Fruit fly (Drosophila melanogaster): ENCODE measurements around the gene nonC.

nonC gene

DNA sequence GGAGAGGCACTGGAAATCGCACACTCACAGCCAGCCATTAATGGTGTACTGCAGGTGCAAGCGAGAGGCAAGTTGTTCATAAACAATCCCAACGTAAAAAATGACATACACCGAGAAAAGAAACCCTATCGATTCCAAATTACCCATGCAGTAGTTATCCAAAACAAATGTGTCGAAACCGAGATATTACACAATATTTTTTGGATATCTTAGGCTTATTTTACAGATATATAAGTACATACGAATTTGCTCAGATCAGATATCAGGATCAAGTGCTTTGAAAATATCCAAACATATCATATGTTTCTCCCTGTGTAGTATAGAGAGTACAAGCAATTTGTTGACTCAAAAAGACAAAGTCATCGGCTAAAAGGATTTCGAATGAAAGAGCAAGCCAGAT, 46.9 kb upstream of the nonC start (continued):
- peak; percentile 89 for TF ChIP-seq CG31627 (GFP tag; optimal IDR thresholded peaks at IDR 0.05)
- TF ChIP-seq achi (GFP tag; optimal IDR thresholded peaks at IDR 0.05): peak; percentile 88
- peak; percentile 98 for TF ChIP-seq Eip78C (GFP tag)
- TF ChIP-seq CG3032 (tag; optimal IDR thresholded peaks at IDR 0.05): peak; percentile 93
- TF ChIP-seq Met (GFP tag; optimal IDR thresholded peaks at IDR 0.05): peak; percentile 91
- TF ChIP-seq vri (GFP tag; optimal IDR thresholded peaks at IDR 0.05): peak; percentile 81
- peak; percentile 87 for TF ChIP-seq CG6163 (GFP tag; IDR thresholded peaks at IDR 0.05)
- peak; percentile 90 for TF ChIP-seq Eip75B (GFP tag; optimal IDR thresholded peaks at IDR 0.05)

DNA sequence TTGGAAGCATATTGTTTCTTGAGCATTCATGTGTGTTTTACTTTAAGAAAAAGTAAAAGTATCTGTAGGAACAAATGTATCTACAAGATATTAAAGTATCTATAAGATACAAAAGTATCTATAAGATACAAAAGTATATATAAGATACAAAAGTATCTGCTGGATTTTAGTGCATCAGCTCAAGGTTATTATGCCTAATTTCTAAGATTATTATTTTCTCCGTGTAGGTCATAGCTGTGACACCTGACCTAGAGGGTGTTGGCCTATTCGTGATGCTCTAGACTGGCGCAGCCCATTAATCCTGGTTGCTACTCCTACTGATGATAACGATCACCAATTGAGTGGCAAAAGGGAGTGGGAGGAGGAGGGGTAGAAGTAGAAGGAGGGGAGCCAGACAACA, 46.2 kb upstream of the nonC start:
- TF ChIP-seq spab (GFP tag; optimal IDR thresholded peaks at IDR 0.05): peak; percentile 30
- TF ChIP-seq CG32006 (GFP tag; optimal IDR thresholded peaks at IDR 0.05): peak; percentile 36
- TF ChIP-seq achi (GFP tag; optimal IDR thresholded peaks at IDR 0.05): peak; percentile 53
- no peak for TF ChIP-seq CG6792 (GFP tag; optimal IDR thresholded peaks at IDR 0.05)
- TF ChIP-seq esn (GFP tag; optimal IDR thresholded peaks at IDR 0.05): no peak
- TF ChIP-seq Ets96B (tag; optimal IDR thresholded peaks at IDR 0.05): peak; percentile 35
- TF ChIP-seq CG11762 (GFP tag; optimal IDR thresholded peaks at IDR 0.05; ENCODE audit: insufficient read depth): peak; percentile 8
- peak; percentile 2 for TF ChIP-seq Sox15 (GFP tag; optimal IDR thresholded peaks at IDR 0.05)
- TF ChIP-seq CG6808 (GFP tag; optimal IDR thresholded peaks at IDR 0.05): peak; percentile 24
- no peak for TF ChIP-seq CG1621 (tag; optimal IDR thresholded peaks at IDR 0.05)
- TF ChIP-seq CG3919 (GFP tag; optimal IDR thresholded peaks at IDR 0.05): no peak
- TF ChIP-seq Blimp-1 (GFP tag; optimal IDR thresholded peaks at IDR 0.05): no peak
- no peak for TF ChIP-seq Hr4 (GFP tag; optimal IDR thresholded peaks at IDR 0.05)
- TF ChIP-seq Met (GFP tag; optimal IDR thresholded peaks at IDR 0.05): peak; percentile 55
- no peak for TF ChIP-seq Gug (GFP tag; IDR thresholded peaks at IDR 0.05)
- TF ChIP-seq CG8119 (GFP tag; IDR thresholded peaks at IDR 0.05): no peak
- peak; percentile 44 for TF ChIP-seq fd59A (GFP tag; optimal IDR thresholded peaks at IDR 0.05)
- peak; percentile 29 for TF ChIP-seq dsx (GFP tag; optimal IDR thresholded peaks at IDR 0.05; ENCODE audit: poor library complexity, severe bottlenecking)
- peak; percentile 19 for TF ChIP-seq OdsH (GFP tag; optimal IDR thresholded peaks at IDR 0.05)
- TF ChIP-seq Hr39 (GFP tag; optimal IDR thresholded peaks at IDR 0.05): peak; percentile 3
- TF ChIP-seq lz (GFP tag; optimal IDR thresholded peaks at IDR 0.05): peak; percentile 29
- TF ChIP-seq CG15336 (GFP tag; IDR thresholded peaks at IDR 0.05): no peak
- no peak for TF ChIP-seq Lpt (GFP tag; optimal IDR thresholded peaks at IDR 0.05)
- no peak for TF ChIP-seq Sox102F (GFP tag; optimal IDR thresholded peaks at IDR 0.05)
- peak; percentile 88 for TF ChIP-seq Eip78C (GFP tag)
- peak; percentile 48 for TF ChIP-seq CG10631 (GFP tag; optimal IDR thresholded peaks at IDR 0.05)
- TF ChIP-seq CG6854 (GFP tag; optimal IDR thresholded peaks at IDR 0.05): no peak
- no peak for TF ChIP-seq CG34406 (GFP tag; optimal IDR thresholded peaks at IDR 0.05)
- no peak for TF ChIP-seq CG4318 (GFP tag; optimal IDR thresholded peaks at IDR 0.05)
- peak; percentile 26 for TF ChIP-seq CG9139 (GFP tag; optimal IDR thresholded peaks at IDR 0.05)
- peak; percentile 38 for TF ChIP-seq pdm3 (GFP tag; optimal IDR thresholded peaks at IDR 0.05)
- TF ChIP-seq net (GFP tag; optimal IDR thresholded peaks at IDR 0.05): peak; percentile 3
- no peak for TF ChIP-seq eg (GFP tag; IDR thresholded peaks at IDR 0.05)
- peak; percentile 14 for TF ChIP-seq Smox (GFP tag; optimal IDR thresholded peaks at IDR 0.05)
- peak; percentile 74 for TF ChIP-seq svp (GFP tag)
- TF ChIP-seq topi (GFP tag; optimal IDR thresholded peaks at IDR 0.05): peak; percentile 9
- TF ChIP-seq Eip93F (GFP tag; optimal IDR thresholded peaks at IDR 0.05): no peak
- peak; percentile 42 for TF ChIP-seq acj6 (GFP tag; optimal IDR thresholded peaks at IDR 0.05)
- TF ChIP-seq ss (GFP tag; optimal IDR thresholded peaks at IDR 0.05): peak in 1 of 2 experiments; percentile 40
- TF ChIP-seq CG3032 (tag; optimal IDR thresholded peaks at IDR 0.05): peak; percentile 55
- no peak for TF ChIP-seq CG11294 (GFP tag; IDR thresholded peaks at IDR 0.05)
- no peak for TF ChIP-seq CG11902 (GFP tag; optimal IDR thresholded peaks at IDR 0.05)
- TF ChIP-seq CG10669 (GFP tag; optimal IDR thresholded peaks at IDR 0.05): peak; percentile 48

Measured in whole organism, prepupa.